Worm (Caenorhabditis elegans): Measurements from ENCODE around the gene F18E3.12.

The F18E3.12 gene

DNA sequence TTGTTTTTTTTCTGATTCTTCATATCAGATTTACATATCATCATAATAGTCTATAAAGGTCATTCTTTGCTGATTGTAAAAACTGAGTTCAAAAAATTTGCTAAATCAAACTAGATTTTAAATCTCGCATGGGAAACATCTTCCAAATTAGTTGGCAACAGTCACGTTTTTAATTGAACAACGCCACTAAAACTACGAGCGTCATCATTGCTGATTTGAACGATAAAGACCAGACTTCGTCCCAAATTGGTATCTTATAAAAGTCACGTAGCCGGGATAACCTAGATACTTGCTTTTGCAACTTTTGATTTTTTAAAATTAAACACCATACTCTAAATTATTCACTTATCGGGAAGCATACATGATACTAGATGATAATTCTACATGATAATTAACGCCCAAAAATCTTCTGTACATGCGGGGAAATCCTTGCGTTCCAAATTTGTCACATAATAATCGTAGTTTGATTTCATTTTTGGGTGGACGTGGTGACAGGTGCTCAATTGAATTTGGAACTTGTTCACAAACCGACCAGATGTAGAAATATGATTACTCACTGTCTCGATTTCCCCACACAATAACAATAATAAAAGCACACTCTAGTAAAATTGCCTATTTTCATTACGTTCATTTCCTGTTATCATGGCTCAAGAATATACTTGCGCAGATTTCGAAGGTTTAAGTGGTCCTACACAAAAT is 2.4 kb downstream of the F18E3.12 start, which contains the start of gene srw-67:
srw-67 (plus strand) TSS at position 643 of the 699 bp plus-strand sequence.
- TF ChIP-seq hnd-1 (tag; optimal IDR thresholded peaks at IDR 0.05) (no peak), scrt-1 (GFP tag; IDR thresholded peaks at IDR 0.05) (no peak), ceh-36 (tag; optimal IDR thresholded peaks at IDR 0.05) (no peak), tbx-37 (GFP tag; conservative IDR thresholded peaks at IDR 0.05) (no peak), ceh-13 (GFP tag; optimal IDR thresholded peaks at IDR 0.05) (no peak), hmg-4 (GFP tag; optimal IDR thresholded peaks at IDR 0.05) (no peak), tra-4 (tag; optimal IDR thresholded peaks at IDR 0.05) (no peak), pes-1 (GFP tag; IDR thresholded peaks at IDR 0.05) (no peak)

DNA sequence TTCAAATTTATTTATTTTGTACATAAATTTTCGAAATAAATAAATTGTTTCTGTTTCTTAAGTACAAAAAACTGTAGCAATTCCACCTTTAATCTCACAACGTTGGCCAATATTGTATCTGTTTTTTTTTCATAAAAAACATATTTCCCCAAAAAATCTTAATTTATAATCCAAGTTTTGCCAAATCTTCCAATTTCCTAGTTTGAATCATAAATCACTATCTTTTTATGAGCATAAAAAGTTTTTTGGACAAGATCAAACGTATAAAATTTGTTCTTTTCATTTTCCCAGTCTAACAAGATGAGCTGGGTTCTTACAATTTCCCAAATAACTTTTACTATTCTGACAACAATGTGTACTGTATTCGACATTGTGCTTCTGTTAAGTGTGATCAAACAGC is 5.4 kb downstream of the F18E3.12 start, which contains the start of gene srxa-4:
srxa-4 (plus strand) TSS at position 301 of the 400 bp plus-strand sequence.
- TF ChIP-seq flt-1 (GFP tag; IDR thresholded peaks at IDR 0.05) (no peak), pes-1 (GFP tag; IDR thresholded peaks at IDR 0.05) (no peak), tbx-11 (GFP tag; IDR thresholded peaks at IDR 0.05) (no peak), tbx-37 (GFP tag; conservative IDR thresholded peaks at IDR 0.05) (no peak), B0310.2 (tag; optimal IDR thresholded peaks at IDR 0.05) (no peak), hmbx-1 (tag; optimal IDR thresholded peaks at IDR 0.05) (no peak), sea-1 (GFP tag; conservative IDR thresholded peaks at IDR 0.05) (no peak), scrt-1 (GFP tag; IDR thresholded peaks at IDR 0.05) (no peak), ceh-13 (GFP tag; optimal IDR thresholded peaks at IDR 0.05) (no peak)

DNA sequence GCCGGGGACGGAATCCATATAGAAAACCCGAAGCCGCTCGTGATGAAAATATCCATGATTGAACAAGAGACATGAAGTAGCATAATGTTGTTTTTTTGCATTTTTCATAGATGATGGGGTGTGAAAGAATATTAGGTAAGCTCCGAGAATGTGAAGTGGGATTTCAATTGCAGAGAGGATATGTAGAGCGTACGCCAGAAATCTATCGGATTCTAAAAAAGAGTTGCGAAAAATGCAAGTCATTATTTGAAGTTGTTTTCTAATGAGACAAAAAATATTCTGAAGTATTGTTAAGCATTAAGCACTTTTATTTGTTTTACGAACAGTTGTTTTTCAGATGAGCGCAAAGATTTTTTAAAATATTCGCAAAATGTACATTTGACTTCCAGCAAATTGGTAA is 9.6 kb downstream of the F18E3.12 start, which contains the start of gene F18E3.10:
F18E3.10 (minus strand) TSS at position 101 of the 400 bp plus-strand sequence.
- no peak for TF ChIP-seq ceh-13 (GFP tag; optimal IDR thresholded peaks at IDR 0.05)
- no peak for TF ChIP-seq scrt-1 (GFP tag; IDR thresholded peaks at IDR 0.05)
- TF ChIP-seq ets-7 (tag; optimal IDR thresholded peaks at IDR 0.05), result no peak
- no peak for TF ChIP-seq sea-1 (GFP tag; conservative IDR thresholded peaks at IDR 0.05)
- no peak for TF ChIP-seq B0310.2 (tag; optimal IDR thresholded peaks at IDR 0.05)
- TF ChIP-seq aly-1 (tag; optimal IDR thresholded peaks at IDR 0.05), result no peak
- TF ChIP-seq ceh-36 (tag; optimal IDR thresholded peaks at IDR 0.05), result no peak
- no peak for TF ChIP-seq tbx-11 (GFP tag; IDR thresholded peaks at IDR 0.05)
- no peak for TF ChIP-seq ama-1 (optimal IDR thresholded peaks at IDR 0.05)
- TF ChIP-seq hmg-4 (GFP tag; optimal IDR thresholded peaks at IDR 0.05), result no peak
- no peak for TF ChIP-seq hmbx-1 (tag; optimal IDR thresholded peaks at IDR 0.05)
- TF ChIP-seq tra-4 (tag; optimal IDR thresholded peaks at IDR 0.05), result no peak

DNA sequence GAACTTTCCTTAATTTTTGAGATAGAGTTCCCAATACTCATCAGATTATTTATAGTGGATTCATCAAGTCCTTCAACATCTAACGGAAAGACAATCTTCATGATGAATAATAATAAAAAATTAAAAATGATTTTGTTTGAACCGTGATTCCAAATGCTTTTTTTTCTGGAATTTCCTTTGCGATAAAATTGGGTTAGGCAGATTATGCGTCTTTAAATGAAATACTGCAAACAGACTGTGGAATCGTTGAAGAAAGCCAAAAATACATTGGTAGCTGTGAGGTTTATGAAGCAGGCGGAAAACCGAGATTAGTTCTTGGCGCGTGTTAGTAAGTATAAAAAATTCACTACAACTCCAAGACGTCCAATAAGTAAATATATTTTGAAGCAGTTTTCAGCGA is 11.8 kb downstream of the F18E3.12 start, which contains the start of gene srw-68:
srw-68 (minus strand) TSS at position 101 of the 400 bp plus-strand sequence.
- TF ChIP-seq tra-4 (tag; optimal IDR thresholded peaks at IDR 0.05) (no peak), F13C5.2 (tag; optimal IDR thresholded peaks at IDR 0.05) (no peak), ets-7 (tag; optimal IDR thresholded peaks at IDR 0.05) (no peak), tbx-11 (GFP tag; IDR thresholded peaks at IDR 0.05) (no peak), ceh-13 (GFP tag; optimal IDR thresholded peaks at IDR 0.05) (no peak), ama-1 (optimal IDR thresholded peaks at IDR 0.05) (no peak), scrt-1 (GFP tag; IDR thresholded peaks at IDR 0.05) (no peak), ceh-36 (tag; optimal IDR thresholded peaks at IDR 0.05) (no peak), pes-1 (GFP tag; IDR thresholded peaks at IDR 0.05) (no peak), hmbx-1 (tag; optimal IDR thresholded peaks at IDR 0.05) (no peak), sea-1 (GFP tag; conservative IDR thresholded peaks at IDR 0.05) (no peak), aly-1 (tag; optimal IDR thresholded peaks at IDR 0.05) (no peak), B0310.2 (tag; optimal IDR thresholded peaks at IDR 0.05) (no peak), hmg-4 (GFP tag; optimal IDR thresholded peaks at IDR 0.05) (no peak), tbx-37 (GFP tag; conservative IDR thresholded peaks at IDR 0.05) (no peak), hnd-1 (tag; optimal IDR thresholded peaks at IDR 0.05) (no peak), flt-1 (GFP tag; IDR thresholded peaks at IDR 0.05) (no peak)

DNA sequence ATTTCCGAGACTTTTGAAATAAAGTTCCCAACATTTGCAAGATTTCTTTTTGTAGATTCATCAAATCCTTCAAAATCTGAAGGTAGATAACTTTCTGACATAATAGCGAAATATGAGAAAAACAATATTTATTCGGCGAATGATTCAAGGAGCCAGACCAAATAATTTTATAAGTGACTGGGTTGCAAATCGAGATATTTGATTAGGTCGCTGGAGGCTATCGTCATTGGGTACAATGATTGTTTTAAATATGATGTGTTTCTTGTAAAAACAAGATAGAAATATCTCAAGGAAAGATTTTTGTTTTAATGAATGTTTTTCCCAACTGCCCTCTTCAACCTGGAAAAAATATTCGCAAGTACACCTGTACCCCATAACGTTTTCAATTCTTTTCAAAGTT is 14.1 kb downstream of the F18E3.12 start, which contains the start of gene srw-69:
srw-69 (minus strand) TSS at position 101 of the 400 bp plus-strand sequence.
- TF ChIP-seq tbx-37 (GFP tag; conservative IDR thresholded peaks at IDR 0.05) (no peak), F13C5.2 (tag; optimal IDR thresholded peaks at IDR 0.05) (no peak), ceh-13 (GFP tag; optimal IDR thresholded peaks at IDR 0.05) (no peak), ets-7 (tag; optimal IDR thresholded peaks at IDR 0.05) (no peak), B0310.2 (tag; optimal IDR thresholded peaks at IDR 0.05) (no peak), hnd-1 (tag; optimal IDR thresholded peaks at IDR 0.05) (no peak), pes-1 (GFP tag; IDR thresholded peaks at IDR 0.05) (no peak), flt-1 (GFP tag; IDR thresholded peaks at IDR 0.05) (no peak), tra-4 (tag; optimal IDR thresholded peaks at IDR 0.05) (no peak), scrt-1 (GFP tag; IDR thresholded peaks at IDR 0.05) (no peak), aly-1 (tag; optimal IDR thresholded peaks at IDR 0.05) (no peak), hmg-4 (GFP tag; optimal IDR thresholded peaks at IDR 0.05) (no peak), ama-1 (optimal IDR thresholded peaks at IDR 0.05) (no peak), ceh-36 (tag; optimal IDR thresholded peaks at IDR 0.05) (no peak), sea-1 (GFP tag; conservative IDR thresholded peaks at IDR 0.05) (no peak), hmbx-1 (tag; optimal IDR thresholded peaks at IDR 0.05) (no peak)

DNA sequence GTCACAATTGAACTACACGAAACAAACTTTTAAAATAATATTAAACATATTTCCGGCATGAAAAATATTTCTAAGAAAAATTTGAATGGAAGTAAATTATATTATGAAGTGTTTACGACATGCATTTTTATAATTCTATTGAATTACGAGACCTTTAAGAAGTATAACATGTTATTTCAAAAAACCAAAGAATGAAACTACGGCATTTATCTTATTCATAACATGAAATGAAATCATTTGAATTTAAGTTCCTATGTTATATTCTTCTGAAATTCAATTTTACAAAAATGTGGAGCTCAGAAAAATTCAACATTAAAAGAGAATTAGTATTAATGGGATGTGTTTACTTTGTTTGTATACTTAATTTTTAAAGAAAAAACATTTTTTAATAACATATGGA is 16.2 kb downstream of the F18E3.12 start, which contains the start of gene srw-71:
srw-71 (minus strand) TSS at position 101 of the 400 bp plus-strand sequence.
- TF ChIP-seq aly-1 (tag; optimal IDR thresholded peaks at IDR 0.05), result no peak
- no peak for TF ChIP-seq B0310.2 (tag; optimal IDR thresholded peaks at IDR 0.05)
- no peak for TF ChIP-seq ceh-13 (GFP tag; optimal IDR thresholded peaks at IDR 0.05)
- no peak for TF ChIP-seq scrt-1 (GFP tag; IDR thresholded peaks at IDR 0.05)
- TF ChIP-seq hmbx-1 (tag; optimal IDR thresholded peaks at IDR 0.05), result no peak
- TF ChIP-seq tra-4 (tag; optimal IDR thresholded peaks at IDR 0.05), result no peak
- TF ChIP-seq sea-1 (GFP tag; conservative IDR thresholded peaks at IDR 0.05), result no peak
- no peak for TF ChIP-seq ceh-36 (tag; optimal IDR thresholded peaks at IDR 0.05)
- no peak for TF ChIP-seq flt-1 (GFP tag; IDR thresholded peaks at IDR 0.05)
- TF ChIP-seq tbx-37 (GFP tag; conservative IDR thresholded peaks at IDR 0.05), result no peak
- no peak for TF ChIP-seq hnd-1 (tag; optimal IDR thresholded peaks at IDR 0.05)
- no peak for TF ChIP-seq tbx-11 (GFP tag; IDR thresholded peaks at IDR 0.05)
- no peak for TF ChIP-seq hmg-4 (GFP tag; optimal IDR thresholded peaks at IDR 0.05)
- TF ChIP-seq F13C5.2 (tag; optimal IDR thresholded peaks at IDR 0.05), result no peak
